Fruit fly (Drosophila melanogaster): ENCODE measurements around the gene Galphaf.

Galphaf gene

DNA sequence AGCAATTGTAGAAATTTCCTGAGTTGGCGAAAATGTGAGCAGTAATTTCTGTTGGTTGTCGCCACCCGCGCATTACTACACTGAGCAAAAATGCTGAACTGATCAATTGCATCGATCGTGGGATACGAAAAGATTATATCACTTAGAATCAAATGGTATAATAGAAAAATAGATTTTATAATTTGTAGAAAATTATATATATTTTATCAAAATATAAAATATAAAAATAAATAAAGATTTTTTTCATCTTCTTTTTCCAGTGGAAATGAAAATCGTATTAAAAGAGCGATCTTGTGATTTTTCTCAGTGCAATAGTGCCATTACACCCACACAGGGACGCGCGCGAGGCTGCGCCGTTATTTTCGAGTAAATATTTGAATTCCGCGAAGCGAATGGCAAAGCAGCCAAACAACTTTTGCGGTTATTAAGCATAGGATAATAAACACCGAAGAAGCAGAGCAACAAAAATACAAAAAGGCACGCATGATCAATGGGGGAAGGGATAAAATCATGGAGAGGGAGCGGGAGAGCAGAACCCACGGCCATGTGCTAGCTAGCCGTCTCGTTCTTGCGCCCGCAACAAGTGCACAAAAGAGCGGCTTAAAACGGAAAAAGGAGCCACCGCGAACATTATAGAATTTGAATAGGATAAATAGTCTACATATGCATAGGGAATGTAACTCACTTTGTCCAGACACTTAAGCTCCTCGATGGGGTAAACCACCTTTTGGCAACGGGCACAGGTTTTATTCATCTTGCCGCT, 42.7 kb upstream of the Galphaf start (continued):
- TF ChIP-seq Nf-YC (tag; optimal IDR thresholded peaks at IDR 0.05) (peak; percentile 39), CG2199 (GFP tag; IDR thresholded peaks at IDR 0.05) (0 out of 3 replicates have a peak, but pooled peaks have one; percentile 72), CG7745 (tag; optimal IDR thresholded peaks at IDR 0.05) (no peak), CG15269 (tag; optimal IDR thresholded peaks at IDR 0.05) (peak; percentile 43), h (optimal IDR thresholded peaks at IDR 0.05) (no peak), CG7357 (GFP tag; IDR thresholded peaks at IDR 0.05) (peak; percentile 54; the same call in 2 of the 3 replicates), scrt (GFP tag; optimal IDR thresholded peaks at IDR 0.05) (no peak), gsb (GFP tag; IDR thresholded peaks at IDR 0.05) (0 out of 2 replicates have a peak, but pooled peaks have one; percentile 15), CG4404 (GFP tag; IDR thresholded peaks at IDR 0.05) (peak; percentile 43; the same call in 1 of the 2 replicates), crp (GFP tag; optimal IDR thresholded peaks at IDR 0.05) (no peak), insv (GFP tag; optimal IDR thresholded peaks at IDR 0.05) (no peak), GATAe (GFP tag; conservative IDR thresholded peaks at IDR 0.05) (no peak), CG8281 (tag; optimal IDR thresholded peaks at IDR 0.05) (no peak), CG8359 (GFP tag; optimal IDR thresholded peaks at IDR 0.05; ENCODE audit: borderline replicate concordance) (no peak), CG10959 (GFP tag; IDR thresholded peaks at IDR 0.05) (no peak), bsh (GFP tag; optimal IDR thresholded peaks at IDR 0.05) (peak in 1 of 2 experiments; percentile 20), CG13296 (GFP tag; optimal IDR thresholded peaks at IDR 0.05) (peak; percentile 6), ato (GFP tag; IDR thresholded peaks at IDR 0.05; ENCODE audit: partially characterized antibody) (no peak), Rfx (GFP tag; IDR thresholded peaks at IDR 0.05) (peak; percentile 67), CG9932 (GFP tag; IDR thresholded peaks at IDR 0.05) (peak; percentile 22; the same call in 1 of the 2 replicates), CG32772 (GFP tag; IDR thresholded peaks at IDR 0.05) (no peak), CG6813 (GFP tag; optimal IDR thresholded peaks at IDR 0.05) (peak; percentile 25), Hr51 (GFP tag; optimal IDR thresholded peaks at IDR 0.05) (peak in 1 of 2 experiments; percentile 19), CG14050 (GFP tag; IDR thresholded peaks at IDR 0.05) (no peak), D (optimal IDR thresholded peaks at IDR 0.05) (no peak), D (GFP tag; optimal IDR thresholded peaks at IDR 0.05) (peak; percentile 26), bbx (GFP tag; IDR thresholded peaks at IDR 0.05; ENCODE audit: partially characterized antibody) (no peak), HLH3B (GFP tag; IDR thresholded peaks at IDR 0.05) (peak; percentile 35; the same call in 1 of the 2 replicates), CG6254 (GFP tag; optimal IDR thresholded peaks at IDR 0.05) (no peak), usp (GFP tag; optimal IDR thresholded peaks at IDR 0.05) (no peak), prd (optimal IDR thresholded peaks at IDR 0.05) (no peak), prd (GFP tag; IDR thresholded peaks at IDR 0.05) (peak; percentile 78), CG15514 (GFP tag; optimal IDR thresholded peaks at IDR 0.05) (peak; percentile 16), Eip74EF (GFP tag; optimal IDR thresholded peaks at IDR 0.05) (peak in 1 of 2 experiments; percentile 3), CG11504 (tag; optimal IDR thresholded peaks at IDR 0.05) (peak; percentile 69), dm (GFP tag; optimal IDR thresholded peaks at IDR 0.05) (peak; percentile 48), ERR (GFP tag; optimal IDR thresholded peaks at IDR 0.05) (no peak), klu (GFP tag; IDR thresholded peaks at IDR 0.05) (peak; percentile 59; the same call in 1 of the 2 replicates), CG9817 (tag; optimal IDR thresholded peaks at IDR 0.05) (peak; percentile 24), Sin3A (optimal IDR thresholded peaks at IDR 0.05) (no peak), CG6689 (GFP tag; IDR thresholded peaks at IDR 0.05) (peak; percentile 60), CG12391 (tag; optimal IDR thresholded peaks at IDR 0.05) (peak; percentile 44), CG3847 (GFP tag; IDR thresholded peaks at IDR 0.05) (peak; percentile 29; the same call in 1 of the 2 replicates)

Measured in whole organism, embryonic.